Fruit fly (Drosophila melanogaster) whole organism, embryonic: ENCODE results near the gene eEF1delta.

Source experiments
- ATbp ChIP-seq: fragments of 200-800 bp; sonication (Bioruptor generic); optimal IDR thresholded peaks from 2 replicates; lab custom pipeline; 2017; ENCODE audit warnings: missing biosample characterization, mild to moderate bottlenecking, missing genetic modification characterization, missing genetic modification reagents
- Ada2b ChIP-seq: fragments of 200-800 bp; sonication (Bioruptor generic); IDR thresholded peaks from 2 replicates; pipeline ENCODE4 v1.3.6; 2022; ENCODE audit warnings: missing biosample characterization, missing genetic modification characterization
- Bteb2 ChIP-seq: fragments of 200-800 bp; sonication (Bioruptor generic); optimal IDR thresholded peaks from 2 replicates; lab custom pipeline; 2016; ENCODE audit warnings: missing biosample characterization, missing genetic modification characterization
- CG1024 ChIP-seq: fragments of 200-800 bp; sonication (Bioruptor generic); IDR thresholded peaks from 2 replicates; pipeline ENCODE4 v1.3.6; 2022; ENCODE audit warnings: missing biosample characterization, missing genetic modification characterization
- CG10431 ChIP-seq: fragments of 200-800 bp; sonication (Bioruptor generic); optimal IDR thresholded peaks from 3 replicates; lab custom pipeline; 2018; ENCODE audit warnings: missing biosample characterization, mild to moderate bottlenecking, missing genetic modification characterization
- CG12236 ChIP-seq: fragments of 200-800 bp; sonication (Bioruptor generic); optimal IDR thresholded peaks from 2 replicates; lab custom pipeline; 2016; ENCODE audit warnings: missing biosample characterization, missing genetic modification characterization
- CG13287 ChIP-seq: fragments of 200-800 bp; sonication (Bioruptor generic); IDR thresholded peaks from 2 replicates; pipeline ENCODE4 v1.3.6; 2022; ENCODE audit warnings: missing biosample characterization, missing genetic modification characterization; ENCODE audit not compliant: partially characterized antibody
- CG14710 ChIP-seq: fragments of 200-800 bp; sonication (Bioruptor generic); optimal IDR thresholded peaks from 3 replicates; lab custom pipeline; 2019; ENCODE audit warnings: missing biosample characterization, mild to moderate bottlenecking, missing genetic modification characterization, moderate library complexity
- CG1529 ChIP-seq: fragments of 200-800 bp; sonication (Bioruptor generic); optimal IDR thresholded peaks from 3 replicates; lab custom pipeline; 2018; ENCODE audit warnings: missing biosample characterization, missing genetic modification characterization
- CG2678 ChIP-seq: fragments of 200-800 bp; sonication (Bioruptor generic); optimal IDR thresholded peaks from 3 replicates; lab custom pipeline; 2019; ENCODE audit warnings: missing biosample characterization, mild to moderate bottlenecking, missing genetic modification characterization, moderate library complexity
- CG34422 ChIP-seq: fragments of 200-800 bp; sonication (Bioruptor generic); IDR thresholded peaks from 3 replicates; pipeline ENCODE4 v1.3.6; 2022; ENCODE audit warnings: missing biosample characterization, missing genetic modification characterization
- CG4617 ChIP-seq: fragments of 200-800 bp; sonication (Bioruptor generic); optimal IDR thresholded peaks from 3 replicates; lab custom pipeline; 2016; ENCODE audit warnings: missing biosample characterization, missing genetic modification characterization, borderline replicate concordance
- CG6254 ChIP-seq: fragments of 200-800 bp; sonication (Bioruptor generic); optimal IDR thresholded peaks from 3 replicates; lab custom pipeline; 2017; ENCODE audit warnings: mild to moderate bottlenecking, missing biosample characterization, missing genetic modification reagents, missing genetic modification characterization
- CG6791 ChIP-seq: fragments of 200-800 bp; sonication (Bioruptor generic); IDR thresholded peaks from 3 replicates; pipeline ENCODE4 v1.3.6; 2022; ENCODE audit warnings: missing biosample characterization, missing genetic modification characterization; ENCODE audit not compliant: partially characterized antibody
- CG7786 ChIP-seq: fragments of 200-800 bp; sonication (Bioruptor generic); optimal IDR thresholded peaks from 2 replicates; lab custom pipeline; 2016; ENCODE audit warnings: missing biosample characterization, missing genetic modification characterization
- CG7987 ChIP-seq: fragments of 200-800 bp; sonication (Bioruptor generic); optimal IDR thresholded peaks from 2 replicates; lab custom pipeline; 2018; ENCODE audit warnings: missing biosample characterization, mild to moderate bottlenecking, missing genetic modification characterization, moderate library complexity
- D19B ChIP-seq: fragments of 200-800 bp; sonication (Bioruptor generic); optimal IDR thresholded peaks from 2 replicates; lab custom pipeline; 2017; ENCODE audit warnings: missing biosample characterization, mild to moderate bottlenecking, missing genetic modification characterization
- Hand ChIP-seq: fragments of 200-800 bp; sonication (Bioruptor generic); optimal IDR thresholded peaks from 2 replicates; lab custom pipeline; 2017; ENCODE audit warnings: mild to moderate bottlenecking, missing biosample characterization, missing genetic modification reagents, missing genetic modification characterization
- HmgZ ChIP-seq: fragments of 200-800 bp; sonication (Bioruptor generic); optimal IDR thresholded peaks from 2 replicates; lab custom pipeline; 2018; ENCODE audit warnings: missing biosample characterization, mild to moderate bottlenecking, missing genetic modification characterization
- Rfx ChIP-seq: fragments of 200-800 bp; sonication (Bioruptor generic); IDR thresholded peaks from 2 replicates; pipeline ENCODE4 v1.3.6; 2022; ENCODE audit warnings: missing biosample characterization, missing genetic modification characterization
- Scr ChIP-seq: fragments of 200-800 bp; sonication (Bioruptor generic); IDR thresholded peaks from 2 replicates; pipeline ENCODE4 v1.3.6; 2022; ENCODE audit warnings: missing biosample characterization, missing genetic modification characterization; ENCODE audit not compliant: partially characterized antibody
- Taf1 ChIP-seq: fragments of 200-800 bp; sonication (Bioruptor generic); IDR thresholded peaks from 2 replicates; pipeline ENCODE4 v1.3.6; 2022; ENCODE audit warnings: missing biosample characterization, missing genetic modification characterization
- Xrp1 ChIP-seq: fragments of 200-800 bp; sonication (Bioruptor generic); IDR thresholded peaks from 2 replicates; pipeline ENCODE4 v1.3.6; 2022; ENCODE audit warnings: missing biosample characterization, missing genetic modification characterization
- ac ChIP-seq: fragments of 200-800 bp; sonication (Bioruptor generic); optimal IDR thresholded peaks from 3 replicates; lab custom pipeline; 2017; ENCODE audit warnings: missing biosample characterization, mild to moderate bottlenecking, missing genetic modification characterization
- bbx ChIP-seq: fragments of 200-800 bp; sonication (Bioruptor generic); IDR thresholded peaks from 2 replicates; pipeline ENCODE4 v1.3.6; 2022; ENCODE audit warnings: missing biosample characterization, missing genetic modification characterization; ENCODE audit not compliant: partially characterized antibody
- cg ChIP-seq: fragments of 200-800 bp; sonication (Bioruptor generic); optimal IDR thresholded peaks from 3 replicates; lab custom pipeline; 2019; ENCODE audit warnings: missing biosample characterization, mild to moderate bottlenecking, missing genetic modification characterization, moderate library complexity
- chinmo ChIP-seq: fragments of 200-800 bp; sonication (Bioruptor generic); IDR thresholded peaks from 4 replicates; pipeline ENCODE4 v1.3.6; 2022; ENCODE audit warnings: missing biosample characterization, missing genetic modification characterization; ENCODE audit not compliant: partially characterized antibody
- chn ChIP-seq: fragments of 200-800 bp; sonication (Bioruptor generic); optimal IDR thresholded peaks from 2 replicates; lab custom pipeline; 2016; ENCODE audit warnings: missing biosample characterization, missing genetic modification characterization
- corto ChIP-seq: fragments of 200-800 bp; sonication (Bioruptor generic); optimal IDR thresholded peaks from 2 replicates; lab custom pipeline; 2016; ENCODE audit warnings: missing biosample characterization, mild to moderate bottlenecking, missing genetic modification characterization, moderate library complexity
- esg ChIP-seq: fragments of 200-800 bp; sonication (Bioruptor generic); conservative IDR thresholded peaks from 2 replicates; pipeline ENCODE4 v1.3.6; 2022; ENCODE audit warnings: missing biosample characterization, missing genetic modification characterization
- eyg ChIP-seq: fragments of 200-800 bp; sonication (Bioruptor generic); optimal IDR thresholded peaks from 3 replicates; lab custom pipeline; 2016; ENCODE audit warnings: missing biosample characterization, missing genetic modification characterization
- fd102C ChIP-seq: fragments of 200-800 bp; sonication (Bioruptor generic); optimal IDR thresholded peaks from 2 replicates; lab custom pipeline; 2018; ENCODE audit warnings: missing biosample characterization, mild to moderate bottlenecking, missing genetic modification characterization, moderate library complexity
- grau ChIP-seq: fragments of 200-800 bp; optimal IDR thresholded peaks from 3 replicates; lab custom pipeline; 2019; ENCODE audit warnings: missing biosample characterization, mild to moderate bottlenecking, missing genetic modification characterization, moderate library complexity
- h ChIP-seq: fragments of >200 bp; optimal IDR thresholded peaks from 2 replicates; lab custom pipeline; 2017
- hth ChIP-seq: fragments of >200 bp; optimal IDR thresholded peaks from 2 replicates; lab custom pipeline; 2017; ENCODE audit warnings: inconsistent platforms
- insv ChIP-seq, 2 experiments: fragments of 200-800 bp; sonication (Bioruptor generic); optimal IDR thresholded peaks; 3 replicates each; lab custom pipeline; 2016 to 2018; ENCODE audit warnings: missing biosample characterization in 2 of 2, missing genetic modification characterization in 2 of 2
- kay ChIP-seq: fragments of 200-800 bp; sonication (Bioruptor generic); optimal IDR thresholded peaks from 2 replicates; lab custom pipeline; 2016; ENCODE audit warnings: missing biosample characterization, missing genetic modification characterization
- klu ChIP-seq: fragments of 200-800 bp; sonication (Bioruptor generic); IDR thresholded peaks from 2 replicates; pipeline ENCODE4 v1.3.6; 2022; ENCODE audit warnings: missing biosample characterization, missing genetic modification characterization
- lola ChIP-seq, 3 experiments: fragments of >200 bp in 2 of 3; fragments of 200-800 bp in 1 of 3; sonication (Bioruptor generic) in 1 of 3; optimal IDR thresholded peaks; 2 replicates each; lab custom pipeline; 2017 to 2019; ENCODE audit warnings: missing biosample characterization in 3 of 3, missing genetic modification characterization in 3 of 3, mild to moderate bottlenecking in 1 of 3, moderate library complexity in 1 of 3
- mam ChIP-seq: fragments of 200-800 bp; sonication (Bioruptor generic); optimal IDR thresholded peaks from 3 replicates; lab custom pipeline; 2016; ENCODE audit warnings: missing biosample characterization, missing genetic modification characterization
- pb ChIP-seq: fragments of 200-800 bp; sonication (Bioruptor generic); optimal IDR thresholded peaks from 3 replicates; lab custom pipeline; 2016; ENCODE audit warnings: missing biosample characterization, missing genetic modification characterization
- pzg ChIP-seq: fragments of 200-800 bp; sonication (Bioruptor generic); optimal IDR thresholded peaks from 3 replicates; lab custom pipeline; 2018; ENCODE audit warnings: missing biosample characterization, mild to moderate bottlenecking, missing genetic modification characterization, moderate library complexity
- repo ChIP-seq: fragments of 200-800 bp; sonication (Bioruptor generic); optimal IDR thresholded peaks from 2 replicates; lab custom pipeline; 2016; ENCODE audit warnings: missing biosample characterization, missing genetic modification characterization
- sens ChIP-seq: fragments of 200-800 bp; sonication (Bioruptor generic); peaks from one replicate; lab custom pipeline; 2016; ENCODE audit warnings: missing biosample characterization, missing genetic modification characterization
- sisA ChIP-seq: fragments of 200-800 bp; sonication (Bioruptor generic); IDR thresholded peaks from 2 replicates; pipeline ENCODE4 v1.3.6; 2022; ENCODE audit warnings: missing biosample characterization, missing genetic modification characterization
- sob ChIP-seq: fragments of 200-800 bp; sonication (Bioruptor generic); IDR thresholded peaks from 2 replicates; pipeline ENCODE4 v1.3.6; 2022; ENCODE audit warnings: missing biosample characterization, missing genetic modification characterization
- tio ChIP-seq: fragments of 200-800 bp; sonication (Bioruptor generic); optimal IDR thresholded peaks from 2 replicates; lab custom pipeline; 2017; ENCODE audit warnings: missing biosample characterization, missing genetic modification characterization, inconsistent platforms
- toy ChIP-seq: fragments of 200-800 bp; sonication (Bioruptor generic); IDR thresholded peaks from 2 replicates; pipeline ENCODE4 v1.3.6; 2022; ENCODE audit warnings: missing biosample characterization, missing genetic modification characterization
- twi ChIP-seq: fragments of 200-800 bp; optimal IDR thresholded peaks from 2 replicates; lab custom pipeline; 2019; ENCODE audit warnings: missing biosample characterization, mild to moderate bottlenecking, missing genetic modification characterization, moderate library complexity
- usp ChIP-seq: fragments of >200 bp; optimal IDR thresholded peaks from 2 replicates; lab custom pipeline; 2017; ENCODE audit warnings: missing biosample characterization, missing genetic modification characterization
- wdn ChIP-seq: fragments of 200-800 bp; sonication (Bioruptor generic); IDR thresholded peaks from 2 replicates; pipeline ENCODE4 v1.3.6; 2022; ENCODE audit warnings: missing biosample characterization, missing genetic modification characterization

Gene eEF1delta

dm6 chr2L:10249655-10250202 is 17.4 kb downstream of the eEF1delta start (continued):
- peak; percentile 11 for TF ChIP-seq CG6254 (GFP tag; lab: Kevin White, UChicago)
- TF ChIP-seq mam (GFP tag; lab: Kevin White, UChicago), result no peak
- no peak; the same call in 1 of the 2 replicates for TF ChIP-seq sob (GFP tag; lab: Robert Waterston, UW)
- peak; percentile 40 for TF ChIP-seq CG1529 (GFP tag; lab: Kevin White, UChicago)
- TF ChIP-seq ATbp (GFP tag; lab: Kevin White, UChicago), result no peak
- no peak for TF ChIP-seq sisA (GFP tag; lab: Robert Waterston, UW)
- no peak for TF ChIP-seq repo
- TF ChIP-seq tio, result no peak
- TF ChIP-seq CG12236, result no peak
- TF ChIP-seq grau, result no peak
- no peak for TF ChIP-seq esg
- peak; percentile 72 for TF ChIP-seq CG7987 (GFP tag; lab: Kevin White, UChicago)
- TF ChIP-seq Bteb2, result no peak
- peak; percentile 53 for TF ChIP-seq twi (tag; lab: Kevin White, UChicago)
- no peak for TF ChIP-seq Taf1
- peak; percentile 79 for TF ChIP-seq cg
- TF ChIP-seq CG34422 (GFP tag; lab: Robert Waterston, UW), result 0 out of 3 replicates have a peak, but pooled peaks have one; percentile 39
- TF ChIP-seq CG2678 (tag; lab: Kevin White, UChicago), result no peak
- TF ChIP-seq insv (GFP tag; optimal IDR thresholded peaks at IDR 0.05; lab: Kevin White, UChicago), result peak in 1 of 2 experiments; percentile 55
- peak in 1 of 3 experiments; percentile 51 for TF ChIP-seq lola (GFP tag; optimal IDR thresholded peaks at IDR 0.05; lab: Kevin White, UChicago)
- peak; percentile 73 for TF ChIP-seq ac
- peak; percentile 19 for TF ChIP-seq CG10431 (GFP tag; lab: Kevin White, UChicago)

DNA sequence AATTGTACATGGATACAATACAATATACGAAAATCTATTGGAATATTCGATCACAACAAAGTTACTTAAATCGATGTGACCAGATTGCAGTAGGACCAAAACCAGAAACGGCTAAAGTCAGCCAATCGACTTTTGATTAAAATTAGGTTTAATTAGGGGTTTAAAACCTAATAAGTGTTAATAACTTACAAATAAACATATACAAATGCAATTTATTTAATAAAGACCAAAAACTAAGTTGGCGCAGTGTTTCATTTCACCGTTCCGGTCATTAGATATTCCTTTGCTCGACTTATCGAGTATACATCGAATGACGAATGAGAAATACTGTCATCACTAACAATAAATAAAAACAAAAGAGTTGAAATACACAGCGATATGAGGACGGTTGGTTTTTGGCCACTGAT is 18.1 kb downstream of the eEF1delta start, which contains the start of the genes bsk and CG31717:
TSS of gene bsk (minus strand) at position 61 of the 407 bp plus-strand sequence.
TSS of gene CG31717 (plus strand) at position 297 of the 407 bp plus-strand sequence.
- TF ChIP-seq usp (GFP tag; lab: Kevin White, UChicago) (no peak), Xrp1 (GFP tag; lab: Robert Waterston, UW) (no peak), wdn (no peak), CG14710 (tag; lab: Kevin White, UChicago) (peak; percentile 62), kay (GFP tag; lab: Kevin White, UChicago) (peak; percentile 34), klu (GFP tag; lab: Robert Waterston, UW) (no peak), eyg (GFP tag; lab: Kevin White, UChicago) (no peak), CG1024 (GFP tag; lab: Robert Waterston, UW) (0 out of 2 replicates have a peak, but pooled peaks have one; percentile 11), hth (lab: Kevin White, UChicago) (no peak), corto (GFP tag; lab: Kevin White, UChicago) (no peak), Scr (GFP tag; lab: Robert Waterston, UW) (peak; percentile 67), fd102C (no peak), Ada2b (no peak), D19B (no peak), toy (GFP tag; lab: Robert Waterston, UW) (no peak), HmgZ (tag; lab: Kevin White, UChicago) (peak; percentile 15), CG4617 (GFP tag; lab: Kevin White, UChicago) (peak; percentile 76), h (lab: Kevin White, UChicago) (no peak), pzg (GFP tag; lab: Kevin White, UChicago) (peak; percentile 81), Hand (GFP tag; lab: Kevin White, UChicago) (no peak), CG6791 (GFP tag; lab: Robert Waterston, UW) (peak; percentile 58; the same call in 1 of the 3 replicates), CG13287 (peak; percentile 68), sens (GFP tag; lab: Kevin White, UChicago) (peak; percentile 68), Rfx (no peak), chn (GFP tag; lab: Kevin White, UChicago) (no peak), chinmo (GFP tag; lab: Robert Waterston, UW) (no peak), pb (GFP tag; lab: Kevin White, UChicago) (no peak), bbx (GFP tag; lab: Robert Waterston, UW) (no peak; the same call in 1 of the 2 replicates), CG7786 (GFP tag; lab: Kevin White, UChicago) (no peak)
